Fruit fly (Drosophila melanogaster) whole organism, embryonic: ENCODE measurements around the gene CG33181.

Experiments used
- Atf-2 ChIP-seq: fragments of 200-800 bp; sonication (Bioruptor generic); optimal IDR thresholded peaks from 2 replicates; lab custom pipeline; 2016; ENCODE audit warnings: missing biosample characterization, missing genetic modification characterization
- B-H2 ChIP-seq: fragments of 200-800 bp; sonication (Bioruptor generic); optimal IDR thresholded peaks from 2 replicates; lab custom pipeline; 2018; ENCODE audit warnings: missing biosample characterization, mild to moderate bottlenecking, missing genetic modification characterization
- C15 ChIP-seq: fragments of 200-800 bp; sonication (Bioruptor generic); IDR thresholded peaks from 3 replicates; pipeline ENCODE4 v1.3.6; 2022; ENCODE audit warnings: missing biosample characterization, missing genetic modification characterization
- CG10543 ChIP-seq: fragments of 200-800 bp; sonication (Bioruptor generic); optimal IDR thresholded peaks from 3 replicates; lab custom pipeline; 2017; ENCODE audit warnings: missing biosample characterization, mild to moderate bottlenecking, missing genetic modification characterization, moderate library complexity
- CG10654 ChIP-seq: fragments of 200-800 bp; sonication (Bioruptor generic); optimal IDR thresholded peaks from 2 replicates; lab custom pipeline; 2016; ENCODE audit warnings: missing biosample characterization, missing genetic modification characterization
- CG11456 ChIP-seq: fragments of 200-800 bp; sonication (Bioruptor generic); IDR thresholded peaks from 3 replicates; pipeline ENCODE4 v1.3.6; 2022; ENCODE audit warnings: missing biosample characterization, missing genetic modification characterization
- CG15073 ChIP-seq: fragments of 200-800 bp; sonication (Bioruptor generic); optimal IDR thresholded peaks from 2 replicates; lab custom pipeline; 2016; ENCODE audit warnings: missing biosample characterization, missing genetic modification characterization
- CG15269 ChIP-seq: fragments of 200-800 bp; sonication (Bioruptor generic); optimal IDR thresholded peaks from 2 replicates; lab custom pipeline; 2018; ENCODE audit warnings: missing biosample characterization, mild to moderate bottlenecking, missing genetic modification characterization, moderate library complexity
- CG16863 ChIP-seq: fragments of 200-800 bp; sonication (Bioruptor generic); optimal IDR thresholded peaks from 3 replicates; lab custom pipeline; 2016; ENCODE audit warnings: missing biosample characterization, missing genetic modification characterization
- CG17328 ChIP-seq: fragments of 200-800 bp; sonication (Bioruptor generic); IDR thresholded peaks from 2 replicates; pipeline ENCODE4 v1.3.6; 2022; ENCODE audit warnings: missing biosample characterization, missing genetic modification characterization
- CG17568 ChIP-seq: fragments of 200-800 bp; sonication (Bioruptor generic); optimal IDR thresholded peaks from 2 replicates; lab custom pipeline; 2018; ENCODE audit warnings: missing biosample characterization, mild to moderate bottlenecking, missing genetic modification characterization, moderate library complexity
- CG17802 ChIP-seq: fragments of 200-800 bp; sonication (Bioruptor generic); optimal IDR thresholded peaks from 2 replicates; lab custom pipeline; 2018; ENCODE audit warnings: missing biosample characterization, mild to moderate bottlenecking, missing genetic modification characterization, moderate library complexity
- CG33557 ChIP-seq: fragments of 200-800 bp; sonication (Bioruptor generic); optimal IDR thresholded peaks from 2 replicates; lab custom pipeline; 2019; ENCODE audit warnings: missing biosample characterization, mild to moderate bottlenecking, missing genetic modification characterization, moderate library complexity
- CG4730 ChIP-seq: fragments of 200-800 bp; sonication (Bioruptor generic); IDR thresholded peaks from 2 replicates; pipeline ENCODE4 v1.3.6; 2022; ENCODE audit warnings: missing biosample characterization, missing genetic modification characterization
- CG6689 ChIP-seq: fragments of 200-800 bp; sonication (Bioruptor generic); IDR thresholded peaks from 2 replicates; pipeline ENCODE4 v1.3.6; 2022; ENCODE audit warnings: missing biosample characterization, missing genetic modification characterization
- CG6854 ChIP-seq: fragments of 200-800 bp; sonication (Bioruptor generic); optimal IDR thresholded peaks from 3 replicates; lab custom pipeline; 2017; ENCODE audit warnings: missing biosample characterization, mild to moderate bottlenecking, missing genetic modification characterization
- CG7372 ChIP-seq: fragments of 200-800 bp; sonication (Bioruptor generic); IDR thresholded peaks from 2 replicates; pipeline ENCODE4 v1.3.6; 2022; ENCODE audit warnings: missing biosample characterization, missing genetic modification characterization
- CG7745 ChIP-seq: fragments of 200-800 bp; sonication (Bioruptor generic); optimal IDR thresholded peaks from 2 replicates; lab custom pipeline; 2018; ENCODE audit warnings: missing biosample characterization, mild to moderate bottlenecking, missing genetic modification characterization, moderate library complexity
- CG8359 ChIP-seq: fragments of 200-800 bp; sonication (Bioruptor generic); optimal IDR thresholded peaks from 2 replicates; lab custom pipeline; 2017; ENCODE audit warnings: missing biosample characterization, mild to moderate bottlenecking, missing genetic modification characterization, borderline replicate concordance
- CG8944 ChIP-seq: fragments of 200-800 bp; sonication (Bioruptor generic); optimal IDR thresholded peaks from 3 replicates; lab custom pipeline; 2016; ENCODE audit warnings: missing biosample characterization, missing genetic modification characterization
- CrebB ChIP-seq: fragments of 200-800 bp; sonication (Bioruptor generic); optimal IDR thresholded peaks from 3 replicates; lab custom pipeline; 2018; ENCODE audit warnings: missing biosample characterization, mild to moderate bottlenecking, missing genetic modification characterization
- Dfd ChIP-seq, 2 experiments: fragments of >200 bp; optimal IDR thresholded peaks; 2 replicates each; lab custom pipeline; 2017; ENCODE audit warnings: missing biosample characterization in 2 of 2, missing genetic modification characterization in 2 of 2
- Dip2 ChIP-seq: fragments of 200-800 bp; sonication (Bioruptor generic); IDR thresholded peaks from 2 replicates; pipeline ENCODE4 v1.3.6; 2022; ENCODE audit warnings: missing biosample characterization, missing genetic modification characterization
- Dp ChIP-seq: fragments of 200-800 bp; sonication (Bioruptor generic); optimal IDR thresholded peaks from 2 replicates; lab custom pipeline; 2018; ENCODE audit warnings: missing biosample characterization, mild to moderate bottlenecking, missing genetic modification characterization, moderate library complexity
- ERR ChIP-seq: fragments of 200-800 bp; sonication (Bioruptor generic); optimal IDR thresholded peaks from 2 replicates; lab custom pipeline; 2016; ENCODE audit warnings: missing biosample characterization, missing genetic modification characterization
- Elba2 ChIP-seq: fragments of 200-800 bp; sonication (Bioruptor generic); optimal IDR thresholded peaks from 3 replicates; lab custom pipeline; 2016; ENCODE audit warnings: missing biosample characterization, missing genetic modification characterization
- Ets65A ChIP-seq: fragments of 200-800 bp; sonication (Bioruptor generic); peaks from one replicate; lab custom pipeline; 2016; ENCODE audit warnings: missing biosample characterization, missing genetic modification characterization
- Gsc ChIP-seq: fragments of 200-800 bp; sonication (Bioruptor generic); IDR thresholded peaks from 2 replicates; pipeline ENCODE4 v1.3.6; 2022; ENCODE audit warnings: missing biosample characterization, missing genetic modification characterization
- HLH54F ChIP-seq: fragments of 200-800 bp; sonication (Bioruptor generic); optimal IDR thresholded peaks from 3 replicates; lab custom pipeline; 2016; ENCODE audit warnings: missing biosample characterization, missing genetic modification characterization
- Kr ChIP-seq: fragments of 200-800 bp; sonication (Bioruptor generic); optimal IDR thresholded peaks from 2 replicates; lab custom pipeline; 2017; ENCODE audit warnings: missing biosample characterization, mild to moderate bottlenecking, missing genetic modification characterization
- Lim3 ChIP-seq: fragments of 200-800 bp; sonication (Bioruptor generic); IDR thresholded peaks from 2 replicates; pipeline ENCODE4 v1.3.6; 2022; ENCODE audit warnings: missing biosample characterization, missing genetic modification characterization
- MTF-1 ChIP-seq: fragments of 200-800 bp; sonication (Bioruptor generic); optimal IDR thresholded peaks from 2 replicates; lab custom pipeline; 2018; ENCODE audit warnings: missing biosample characterization, mild to moderate bottlenecking, missing genetic modification characterization, borderline replicate concordance
- NC2α ChIP-seq: fragments of 200-800 bp; sonication (Bioruptor generic); optimal IDR thresholded peaks from 2 replicates; lab custom pipeline; 2016; ENCODE audit warnings: missing biosample characterization, missing genetic modification characterization
- ac ChIP-seq: fragments of 200-800 bp; sonication (Bioruptor generic); optimal IDR thresholded peaks from 3 replicates; lab custom pipeline; 2017; ENCODE audit warnings: missing biosample characterization, mild to moderate bottlenecking, missing genetic modification characterization
- ash1 ChIP-seq: fragments of 200-800 bp; sonication (Bioruptor generic); optimal IDR thresholded peaks from 2 replicates; lab custom pipeline; 2018; ENCODE audit warnings: missing biosample characterization, mild to moderate bottlenecking, missing genetic modification characterization
- chm ChIP-seq: fragments of 200-800 bp; sonication (Bioruptor generic); IDR thresholded peaks from 2 replicates; pipeline ENCODE4 v1.3.6; 2022; ENCODE audit warnings: missing biosample characterization, missing genetic modification characterization
- crp ChIP-seq, 2 experiments: fragments of 200-800 bp; sonication (Bioruptor generic); optimal IDR thresholded peaks; 2 replicates in 1 of 2; 3 replicates in 1 of 2; lab custom pipeline; 2017; ENCODE audit warnings: missing biosample characterization in 2 of 2, missing genetic modification characterization in 2 of 2, mild to moderate bottlenecking in 1 of 2, moderate library complexity in 1 of 2
- fd64A ChIP-seq: fragments of 200-800 bp; sonication (Bioruptor generic); optimal IDR thresholded peaks from 3 replicates; lab custom pipeline; 2018; ENCODE audit warnings: missing biosample characterization, mild to moderate bottlenecking, missing genetic modification characterization
- ftz-f1 ChIP-seq: fragments of 200-800 bp; sonication (Bioruptor generic); optimal IDR thresholded peaks from 2 replicates; lab custom pipeline; 2016; ENCODE audit warnings: missing biosample characterization, missing genetic modification characterization
- lmd ChIP-seq: fragments of 200-800 bp; sonication (Bioruptor generic); IDR thresholded peaks from 2 replicates; pipeline ENCODE4 v1.3.6; 2022; ENCODE audit warnings: missing biosample characterization, missing genetic modification characterization
- luna ChIP-seq: fragments of 200-800 bp; sonication (Bioruptor generic); optimal IDR thresholded peaks from 2 replicates; lab custom pipeline; 2016; ENCODE audit warnings: missing biosample characterization, missing genetic modification characterization
- phol ChIP-seq: fragments of 200-800 bp; sonication (Bioruptor generic); optimal IDR thresholded peaks from 3 replicates; lab custom pipeline; 2018; ENCODE audit warnings: missing biosample characterization, mild to moderate bottlenecking, missing genetic modification characterization, moderate library complexity
- slp2 ChIP-seq: fragments of 200-800 bp; sonication (Bioruptor generic); optimal IDR thresholded peaks from 2 replicates; lab custom pipeline; 2016; ENCODE audit warnings: missing biosample characterization, missing genetic modification characterization
- sqz ChIP-seq: fragments of 200-800 bp; sonication (Bioruptor generic); optimal IDR thresholded peaks from 3 replicates; lab custom pipeline; 2018; ENCODE audit warnings: missing biosample characterization, mild to moderate bottlenecking, missing genetic modification characterization
- tin ChIP-seq: fragments of 200-800 bp; sonication (Bioruptor generic); optimal IDR thresholded peaks from 3 replicates; lab custom pipeline; 2016; ENCODE audit warnings: missing biosample characterization, missing genetic modification characterization
- toy ChIP-seq: fragments of 200-800 bp; sonication (Bioruptor generic); IDR thresholded peaks from 2 replicates; pipeline ENCODE4 v1.3.6; 2022; ENCODE audit warnings: missing biosample characterization, missing genetic modification characterization
- unpg ChIP-seq: fragments of 200-800 bp; sonication (Bioruptor generic); optimal IDR thresholded peaks from 3 replicates; lab custom pipeline; 2018; ENCODE audit warnings: missing biosample characterization, mild to moderate bottlenecking, missing genetic modification characterization, moderate library complexity
- vfl ChIP-seq: fragments of 200-800 bp; sonication (Bioruptor generic); optimal IDR thresholded peaks from 2 replicates; lab custom pipeline; 2016; ENCODE audit warnings: missing biosample characterization, missing genetic modification characterization
- vnd ChIP-seq: fragments of 200-800 bp; sonication (Bioruptor generic); IDR thresholded peaks from 3 replicates; pipeline ENCODE4 v1.3.6; 2022; ENCODE audit warnings: missing biosample characterization, missing genetic modification characterization; ENCODE audit not compliant: partially characterized antibody
- vvl ChIP-seq: fragments of 200-800 bp; sonication (Bioruptor generic); IDR thresholded peaks from 2 replicates; pipeline ENCODE4 v1.3.6; 2022; ENCODE audit warnings: missing biosample characterization, missing genetic modification characterization
- zf30C ChIP-seq: fragments of 200-800 bp; sonication (Bioruptor generic); optimal IDR thresholded peaks from 3 replicates; lab custom pipeline; 2018; ENCODE audit warnings: missing biosample characterization, mild to moderate bottlenecking, missing genetic modification characterization

Gene CG33181

DNA sequence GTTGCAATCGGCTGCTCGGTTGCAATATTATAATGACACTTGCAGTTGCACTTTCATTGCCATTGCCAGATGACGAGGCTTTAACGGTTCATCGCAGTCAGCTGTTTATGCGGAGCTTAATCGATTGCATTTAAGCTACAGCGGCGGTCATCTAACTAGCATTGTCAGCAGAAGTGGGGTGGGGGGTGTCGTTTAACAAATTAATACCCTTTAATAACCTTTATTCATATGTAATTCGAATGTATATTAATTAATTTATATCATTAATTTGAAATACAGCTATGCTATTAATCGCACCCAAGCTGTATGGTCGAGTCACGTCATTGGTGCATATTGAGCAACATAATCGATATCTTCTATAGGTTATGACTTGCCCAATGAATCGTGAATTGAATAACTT lies 3.7 kb downstream of the CG33181 start (continued):
- TF ChIP-seq MTF-1 (peak; percentile 72), sqz (GFP tag; lab: Kevin White, UChicago) (peak; percentile 42), CG33557 (GFP tag; lab: Kevin White, UChicago) (no peak), CG16863 (peak; percentile 11), CG17568 (GFP tag; lab: Kevin White, UChicago) (peak; percentile 39), ftz-f1 (GFP tag; lab: Kevin White, UChicago) (no peak), Dip2 (GFP tag; lab: Robert Waterston, UW) (no peak), CG4730 (GFP tag; lab: Robert Waterston, UW) (peak; percentile 66), slp2 (no peak), Dp (GFP tag; lab: Kevin White, UChicago) (no peak), luna (GFP tag; lab: Kevin White, UChicago) (no peak), C15 (GFP tag; lab: Robert Waterston, UW) (no peak), CG11456 (GFP tag; lab: Robert Waterston, UW) (peak; percentile 79), ash1 (GFP tag; lab: Kevin White, UChicago) (no peak), CG15269 (peak; percentile 87), B-H2 (GFP tag; lab: Kevin White, UChicago) (no peak), CG10654 (GFP tag; lab: Kevin White, UChicago) (peak; percentile 64), crp (GFP tag; optimal IDR thresholded peaks at IDR 0.05; lab: Kevin White, UChicago) (peak in 1 of 2 experiments; percentile 34), CG7745 (tag; lab: Kevin White, UChicago) (no peak), HLH54F (no peak), Gsc (no peak), CG10543 (GFP tag; lab: Kevin White, UChicago) (no peak), CG6689 (GFP tag; lab: Robert Waterston, UW) (peak; percentile 89), zf30C (GFP tag; lab: Kevin White, UChicago) (no peak), vfl (GFP tag; lab: Kevin White, UChicago) (no peak), vvl (GFP tag; lab: Robert Waterston, UW) (peak; percentile 92), vnd (GFP tag; lab: Robert Waterston, UW) (no peak), CrebB (tag; lab: Kevin White, UChicago) (peak; percentile 6), toy (GFP tag; lab: Robert Waterston, UW) (0 out of 2 replicates have a peak, but pooled peaks have one; percentile 26), CG6854 (GFP tag; lab: Kevin White, UChicago) (no peak), CG17802 (tag; lab: Kevin White, UChicago) (peak; percentile 18), lmd (GFP tag; lab: Robert Waterston, UW) (peak; percentile 83), unpg (peak; percentile 87), CG15073 (no peak), NC2α (GFP tag; lab: Kevin White, UChicago) (no peak), Dfd (GFP tag; optimal IDR thresholded peaks at IDR 0.05; lab: Kevin White, UChicago) (no peak), Kr (GFP tag; lab: Kevin White, UChicago) (no peak), chm (GFP tag; lab: Robert Waterston, UW) (peak; percentile 80; the same call in 1 of the 2 replicates), CG8359 (peak; percentile 59), tin (GFP tag; lab: Kevin White, UChicago) (peak; percentile 79), CG17328 (GFP tag; lab: Robert Waterston, UW) (peak; percentile 90), Elba2 (GFP tag; lab: Kevin White, UChicago) (no peak), CG8944 (GFP tag; lab: Kevin White, UChicago) (peak; percentile 18), fd64A (GFP tag; lab: Kevin White, UChicago) (peak; percentile 64), Lim3 (GFP tag; lab: Robert Waterston, UW) (0 out of 2 replicates have a peak, but pooled peaks have one; percentile 59), ERR (GFP tag; lab: Kevin White, UChicago) (no peak), phol (tag; lab: Kevin White, UChicago) (peak; percentile 82), Ets65A (GFP tag; lab: Kevin White, UChicago) (peak; percentile 85), ac (no peak), Atf-2 (no peak), CG7372 (peak; percentile 62; the same call in 1 of the 2 replicates)
